Worm (Caenorhabditis elegans) whole organism, L1 larva: ENCODE data around the gene eel-1.

Experiments
- C04F5.9 ChIP-seq: sonication (generic microtip); optimal IDR thresholded peaks from 2 replicates; lab custom pipeline; 2016; ENCODE audit warnings: missing genetic modification characterization, missing compliant biosample characterization
- C16A3.4 ChIP-seq: fragments of 150-350 bp; optimal IDR thresholded peaks from 2 replicates; lab custom pipeline; 2014; ENCODE audit warnings: missing biosample characterization, missing genetic modification characterization
- C34B4.2 ChIP-seq: sonication (generic microtip); optimal IDR thresholded peaks from 2 replicates; lab custom pipeline; 2017; ENCODE audit warnings: mild to moderate bottlenecking, missing genetic modification characterization, missing compliant biosample characterization
- Y116A8C.19 ChIP-seq: sonication (generic microtip); optimal IDR thresholded peaks from 2 replicates; lab custom pipeline; 2016; ENCODE audit warnings: missing compliant biosample characterization, missing genetic modification characterization, borderline replicate concordance
- aha-1 ChIP-seq: fragments of 150-350 bp; optimal IDR thresholded peaks from 2 replicates; lab custom pipeline; 2014; ENCODE audit warnings: missing biosample characterization, missing genetic modification characterization
- blmp-1 ChIP-seq: fragments of 150-350 bp; optimal IDR thresholded peaks from 2 replicates; lab custom pipeline; 2014; ENCODE audit warnings: missing biosample characterization, missing genetic modification characterization
- ceh-63 ChIP-seq: fragments of 200-800 bp; sonication (Bioruptor generic); optimal IDR thresholded peaks from 2 replicates; lab custom pipeline; 2018; ENCODE audit warnings: mild to moderate bottlenecking, missing genetic modification characterization, missing compliant biosample characterization
- ceh-8 ChIP-seq: fragments of 200-800 bp; sonication (Bioruptor generic); optimal IDR thresholded peaks from 2 replicates; lab custom pipeline; 2018; ENCODE audit warnings: mild to moderate bottlenecking, missing genetic modification characterization, moderate library complexity, missing compliant biosample characterization
- ceh-88 ChIP-seq: fragments of 200-800 bp; sonication (Bioruptor generic); IDR thresholded peaks from 2 replicates; pipeline ENCODE4 v1.3.6; 2022; ENCODE audit warnings: missing genetic modification characterization, missing compliant biosample characterization
- dsc-1 ChIP-seq: sonication (generic microtip); optimal IDR thresholded peaks from 2 replicates; lab custom pipeline; 2016; ENCODE audit warnings: mild to moderate bottlenecking, missing genetic modification characterization, missing compliant biosample characterization
- egl-13 ChIP-seq: sonication (generic microtip); optimal IDR thresholded peaks from 2 replicates; lab custom pipeline; 2016; ENCODE audit warnings: missing genotype, missing genetic modification reagents, missing genetic modification characterization, missing compliant biosample characterization
- fkh-4 ChIP-seq: sonication (generic microtip); optimal IDR thresholded peaks from 2 replicates; lab custom pipeline; 2016; ENCODE audit warnings: missing compliant biosample characterization, missing genetic modification characterization, borderline replicate concordance
- fkh-8 ChIP-seq: sonication (generic microtip); optimal IDR thresholded peaks from 2 replicates; lab custom pipeline; 2016; ENCODE audit warnings: mild to moderate bottlenecking, missing genetic modification characterization, missing compliant biosample characterization
- hlh-4 ChIP-seq: sonication (generic microtip); optimal IDR thresholded peaks from 2 replicates; lab custom pipeline; 2016; ENCODE audit warnings: mild to moderate bottlenecking, missing genetic modification characterization, missing compliant biosample characterization
- hpl-2 ChIP-seq: fragments of 150-350 bp; optimal IDR thresholded peaks from 2 replicates; lab custom pipeline; 2014; ENCODE audit warnings: missing biosample characterization, missing genetic modification reagents, missing genetic modification characterization
- jun-1 ChIP-seq: fragments of 150-350 bp; optimal IDR thresholded peaks from 2 replicates; lab custom pipeline; 2014; ENCODE audit warnings: missing biosample characterization, missing genetic modification reagents, missing genetic modification characterization
- lin-14 ChIP-seq: fragments of 200-800 bp; sonication (Bioruptor generic); optimal IDR thresholded peaks from 2 replicates; lab custom pipeline; 2018; ENCODE audit warnings: mild to moderate bottlenecking, missing genetic modification characterization, moderate library complexity, missing compliant biosample characterization
- lir-3 ChIP-seq: sonication (generic microtip); optimal IDR thresholded peaks from 2 replicates; lab custom pipeline; 2016; ENCODE audit warnings: mild to moderate bottlenecking, missing genetic modification characterization, moderate library complexity, missing compliant biosample characterization; ENCODE audit not compliant: poor library complexity
- lsy-2 ChIP-seq, 2 experiments: fragments of 150-350 bp; optimal IDR thresholded peaks; 2 replicates each; lab custom pipeline; 2014; ENCODE audit warnings: missing biosample characterization in 2 of 2, missing genetic modification characterization in 2 of 2
- mdl-1 ChIP-seq, 2 experiments: fragments of 150-350 bp; optimal IDR thresholded peaks; 2 replicates each; lab custom pipeline; 2014 to 2017; ENCODE audit warnings: missing biosample characterization in 2 of 2, missing genetic modification characterization in 2 of 2, inconsistent platforms in 1 of 2
- mep-1 ChIP-seq: fragments of 150-350 bp; optimal IDR thresholded peaks from 2 replicates; lab custom pipeline; 2014; ENCODE audit warnings: missing biosample characterization, missing genetic modification characterization
- nhr-71 ChIP-seq: sonication (generic microtip); optimal IDR thresholded peaks from 2 replicates; lab custom pipeline; 2016; ENCODE audit warnings: mild to moderate bottlenecking, missing genetic modification characterization, moderate library complexity, missing compliant biosample characterization
- nhr-84 ChIP-seq: sonication (generic microtip); optimal IDR thresholded peaks from 2 replicates; lab custom pipeline; 2017; ENCODE audit warnings: missing biosample characterization, missing genetic modification characterization
- nhr-85 ChIP-seq: sonication (generic microtip); peaks from one replicate; lab custom pipeline; 2016; ENCODE audit warnings: missing genetic modification characterization, inconsistent platforms, missing compliant biosample characterization
- nhr-90 ChIP-seq: sonication (generic microtip); optimal IDR thresholded peaks from 2 replicates; lab custom pipeline; 2016; ENCODE audit warnings: mild to moderate bottlenecking, missing genetic modification characterization, missing compliant biosample characterization; ENCODE audit not compliant: poor library complexity
- pqm-1 ChIP-seq: sonication (generic microtip); optimal IDR thresholded peaks from 3 replicates; lab custom pipeline; 2017; ENCODE audit warnings: missing biosample characterization, missing genetic modification characterization
- rnt-1 ChIP-seq: sonication (generic microtip); optimal IDR thresholded peaks from 2 replicates; lab custom pipeline; 2016; ENCODE audit warnings: mild to moderate bottlenecking, missing genetic modification characterization, moderate library complexity, missing compliant biosample characterization
- snu-23 ChIP-seq: sonication (generic microtip); optimal IDR thresholded peaks from 2 replicates; lab custom pipeline; 2016; ENCODE audit warnings: missing genetic modification characterization, missing compliant biosample characterization
- sptf-1 ChIP-seq: fragments of 150-350 bp; optimal IDR thresholded peaks from 2 replicates; lab custom pipeline; 2014; ENCODE audit warnings: missing biosample characterization, missing genetic modification characterization
- swsn-7 ChIP-seq: sonication (generic microtip); optimal IDR thresholded peaks from 2 replicates; lab custom pipeline; 2016; ENCODE audit warnings: missing genetic modification characterization, missing compliant biosample characterization
- tbx-2 ChIP-seq: sonication (generic microtip); optimal IDR thresholded peaks from 2 replicates; lab custom pipeline; 2016; ENCODE audit warnings: missing genetic modification characterization, missing compliant biosample characterization
- tlp-1 ChIP-seq: fragments of 150-350 bp; optimal IDR thresholded peaks from 2 replicates; lab custom pipeline; 2014; ENCODE audit warnings: missing biosample characterization, missing genetic modification characterization
- unc-86 ChIP-seq: sonication (generic microtip); optimal IDR thresholded peaks from 2 replicates; lab custom pipeline; 2016; ENCODE audit warnings: missing genetic modification characterization, missing compliant biosample characterization
- unc-98 ChIP-seq: fragments of 200-800 bp; sonication (Bioruptor generic); IDR thresholded peaks from 2 replicates; pipeline ENCODE4 v1.3.6; 2022; ENCODE audit warnings: missing genetic modification characterization, missing compliant biosample characterization
- vab-15 ChIP-seq: sonication (generic microtip); optimal IDR thresholded peaks from 2 replicates; lab custom pipeline; 2017; ENCODE audit warnings: missing genotype, mild to moderate bottlenecking, missing genetic modification characterization, missing compliant biosample characterization
- xbp-1 ChIP-seq: sonication (generic microtip); optimal IDR thresholded peaks from 2 replicates; lab custom pipeline; 2016; ENCODE audit warnings: missing genetic modification characterization, missing compliant biosample characterization
- zip-4 ChIP-seq: fragments of 200-800 bp; sonication (Bioruptor generic); optimal IDR thresholded peaks from 2 replicates; lab custom pipeline; 2018; ENCODE audit warnings: mild to moderate bottlenecking, missing genetic modification characterization, moderate library complexity, missing compliant biosample characterization
- ztf-11 ChIP-seq, 2 experiments: sonication (generic microtip); optimal IDR thresholded peaks; 2 replicates each; lab custom pipeline; 2016 to 2017; ENCODE audit warnings: missing genetic modification characterization in 2 of 2, missing biosample characterization in 1 of 2, missing compliant biosample characterization in 1 of 2
- ztf-4 ChIP-seq: fragments of 150-350 bp; optimal IDR thresholded peaks from 2 replicates; lab custom pipeline; 2014; ENCODE audit warnings: missing biosample characterization, missing genetic modification characterization

eel-1 gene

ce11 chrIV:3019438-3019837, 30.5 kb downstream of the eel-1 start, which contains the start of gene lin-22:
Gene lin-22, plus strand, starts transcription at chrIV:3019738.
- TF ChIP-seq nhr-85 (tag; lab: Kevin White, UChicago), result no peak
- TF ChIP-seq hlh-4, result no peak
- no peak for TF ChIP-seq zip-4 (GFP tag; lab: Kevin White, UChicago)
- no peak for TF ChIP-seq nhr-71
- no peak for TF ChIP-seq sptf-1 (tag; lab: Kevin White, UChicago)
- no peak for TF ChIP-seq lir-3
- no peak for TF ChIP-seq snu-23
- TF ChIP-seq hpl-2 (GFP tag; lab: Kevin White, UChicago), result no peak

ce11 chrIV:3018588-3018987, 31.3 kb downstream of the eel-1 start:
- TF ChIP-seq fkh-4 (tag; lab: Kevin White, UChicago) (no peak), dsc-1 (tag; lab: Kevin White, UChicago) (no peak), fkh-8 (tag; lab: Kevin White, UChicago) (no peak), lsy-2 (tag; optimal IDR thresholded peaks at IDR 0.05; lab: Kevin White, UChicago) (peak in 1 of 2 experiments; percentile 68), tbx-2 (tag; lab: Kevin White, UChicago) (no peak)

- TF ChIP-seq mdl-1 (tag; optimal IDR thresholded peaks at IDR 0.05; lab: Kevin White, UChicago), result no peak
- peak; percentile 60 for TF ChIP-seq nhr-85 (tag; lab: Kevin White, UChicago)
Observed at ce11 chrIV:3016202-3016601, 33.7 kb downstream of the eel-1 start.

ce11 chrIV:3014610-3015009, 35.3 kb downstream of the eel-1 start:
- TF ChIP-seq C34B4.2, result no peak
- no peak for TF ChIP-seq hlh-4
- no peak for TF ChIP-seq nhr-84 (tag; lab: Kevin White, UChicago)
- no peak for TF ChIP-seq ztf-4 (tag; lab: Kevin White, UChicago)
- no peak for TF ChIP-seq unc-86
- no peak for TF ChIP-seq lir-3
- TF ChIP-seq tlp-1 (tag; lab: Kevin White, UChicago), result no peak
- TF ChIP-seq blmp-1, result peak; percentile 63
- TF ChIP-seq nhr-71, result no peak
- TF ChIP-seq pqm-1 (tag; lab: Kevin White, UChicago), result no peak
- no peak for TF ChIP-seq vab-15 (tag; lab: Kevin White, UChicago)
- no peak for TF ChIP-seq xbp-1 (tag; lab: Kevin White, UChicago)
- TF ChIP-seq jun-1, result no peak
- TF ChIP-seq dsc-1 (tag; lab: Kevin White, UChicago), result no peak
- no peak for TF ChIP-seq C04F5.9 (tag; lab: Kevin White, UChicago)
- TF ChIP-seq unc-98 (GFP tag; lab: Robert Waterston, UW), result no peak
- TF ChIP-seq lin-14 (GFP tag; lab: Kevin White, UChicago), result peak; percentile 73
- peak; percentile 31 for TF ChIP-seq mep-1
- peak; percentile 2 for TF ChIP-seq snu-23
- no peak for TF ChIP-seq ceh-63 (GFP tag; lab: Kevin White, UChicago)
- no peak for TF ChIP-seq ceh-8
- TF ChIP-seq Y116A8C.19 (tag; lab: Kevin White, UChicago), result no peak
- TF ChIP-seq C16A3.4 (tag; lab: Kevin White, UChicago), result no peak
- TF ChIP-seq nhr-90 (tag; lab: Kevin White, UChicago), result no peak
- TF ChIP-seq ztf-11 (tag; optimal IDR thresholded peaks at IDR 0.05; lab: Kevin White, UChicago), result no peak
- TF ChIP-seq egl-13 (tag; lab: Kevin White, UChicago), result no peak
- peak; percentile 79 for TF ChIP-seq nhr-85 (tag; lab: Kevin White, UChicago)
- TF ChIP-seq tbx-2 (tag; lab: Kevin White, UChicago), result no peak
- no peak for TF ChIP-seq ceh-88 (GFP tag; lab: Robert Waterston, UW)
- no peak for TF ChIP-seq swsn-7
- TF ChIP-seq rnt-1 (tag; lab: Kevin White, UChicago), result peak; percentile 35
- no peak for TF ChIP-seq aha-1 (tag; lab: Kevin White, UChicago)
